Worm (Caenorhabditis elegans): ENCODE measurements around the gene T07E3.3.

ce11 chrIII:6929558-6930167 lies 26.0 kb downstream of the T07E3.3 start, which contains the start of gene inf-1:
- TF ChIP-seq tbx-37 (GFP tag; conservative IDR thresholded peaks at IDR 0.05) (no peak), flt-1 (GFP tag; IDR thresholded peaks at IDR 0.05) (no peak), hmg-4 (GFP tag; optimal IDR thresholded peaks at IDR 0.05) (no peak), ama-1 (optimal IDR thresholded peaks at IDR 0.05) (no peak)
